Fruit fly (Drosophila melanogaster): ENCODE measurements around the gene Osi4.

Gene Osi4

dm6 chr3R:6215053-6215882 lies 6.3 kb downstream of the Osi4 start, which contains the start of gene Osi3 (continued):
- TF ChIP-seq CG5245 (GFP tag; optimal IDR thresholded peaks at IDR 0.05): no peak

DNA sequence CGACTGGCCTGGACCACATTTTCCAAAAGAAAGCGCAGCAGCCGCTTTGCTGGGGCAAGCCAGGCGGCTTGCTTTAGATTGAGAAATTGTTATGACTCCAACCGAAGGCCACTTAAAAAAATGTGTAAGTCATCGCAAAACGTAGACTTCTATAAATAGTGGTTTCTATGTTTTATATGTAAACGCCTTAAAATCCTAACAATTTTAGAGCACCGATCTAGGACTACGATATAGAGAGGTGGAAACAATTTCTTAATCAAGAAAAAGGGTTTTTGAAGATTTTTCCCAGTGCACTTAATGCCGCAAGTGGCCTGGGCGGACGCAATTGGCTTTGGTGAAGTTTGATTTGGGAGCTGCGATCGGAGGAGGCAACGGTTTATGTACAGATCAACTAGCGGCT lies 7.4 kb downstream of the Osi4 start:
- no peak for TF ChIP-seq Lhr (GFP tag; optimal IDR thresholded peaks at IDR 0.05)
- no peak for TF ChIP-seq maf-S (GFP tag; optimal IDR thresholded peaks at IDR 0.05)
- no peak for TF ChIP-seq cwo (GFP tag; optimal IDR thresholded peaks at IDR 0.05)
- peak; percentile 35 for TF ChIP-seq sens (GFP tag)
- no peak for TF ChIP-seq CG13296 (GFP tag; optimal IDR thresholded peaks at IDR 0.05)
- TF ChIP-seq p53 (GFP tag; optimal IDR thresholded peaks at IDR 0.05): no peak
- no peak for TF ChIP-seq CG15073 (GFP tag; optimal IDR thresholded peaks at IDR 0.05)
- TF ChIP-seq YL-1 (GFP tag; optimal IDR thresholded peaks at IDR 0.05): no peak
- TF ChIP-seq abd-A (tag; optimal IDR thresholded peaks at IDR 0.05): no peak
- TF ChIP-seq Blimp-1 (GFP tag; optimal IDR thresholded peaks at IDR 0.05): peak; percentile 2
- peak; percentile 8 for TF ChIP-seq CG11504 (tag; optimal IDR thresholded peaks at IDR 0.05)
- TF ChIP-seq Dip3 (GFP tag; optimal IDR thresholded peaks at IDR 0.05): no peak
- TF ChIP-seq CG30020 (tag; optimal IDR thresholded peaks at IDR 0.05): no peak
- TF ChIP-seq CG18011 (GFP tag; optimal IDR thresholded peaks at IDR 0.05): no peak
- no peak for TF ChIP-seq pb (GFP tag; optimal IDR thresholded peaks at IDR 0.05)
- peak; percentile 35 for TF ChIP-seq Sox102F (GFP tag; optimal IDR thresholded peaks at IDR 0.05)
- peak; percentile 79 for TF ChIP-seq Drgx (GFP tag; IDR thresholded peaks at IDR 0.05)
- TF ChIP-seq Bdp1 (GFP tag; optimal IDR thresholded peaks at IDR 0.05): no peak
- TF ChIP-seq Fer1 (GFP tag; optimal IDR thresholded peaks at IDR 0.05): no peak
- TF ChIP-seq CG7556 (GFP tag; optimal IDR thresholded peaks at IDR 0.05): no peak
- no peak for TF ChIP-seq CG8478 (optimal IDR thresholded peaks at IDR 0.05)
- no peak for TF ChIP-seq CG14014 (GFP tag; IDR thresholded peaks at IDR 0.05)
- TF ChIP-seq pfk (GFP tag; optimal IDR thresholded peaks at IDR 0.05): no peak
- no peak for TF ChIP-seq CG13123 (GFP tag; optimal IDR thresholded peaks at IDR 0.05)
- TF ChIP-seq gem (tag; optimal IDR thresholded peaks at IDR 0.05): peak; percentile 5
- TF ChIP-seq ATbp (GFP tag; optimal IDR thresholded peaks at IDR 0.05): peak; percentile 26
- TF ChIP-seq kah (GFP tag; optimal IDR thresholded peaks at IDR 0.05): no peak
- TF ChIP-seq psq (GFP tag; optimal IDR thresholded peaks at IDR 0.05): no peak
- TF ChIP-seq prd (optimal IDR thresholded peaks at IDR 0.05): no peak
- TF ChIP-seq prd (GFP tag; IDR thresholded peaks at IDR 0.05): 0 out of 3 replicates have a peak, but pooled peaks have one; percentile 5
- TF ChIP-seq Dek (tag; optimal IDR thresholded peaks at IDR 0.05): no peak
- no peak for TF ChIP-seq Awh (GFP tag; IDR thresholded peaks at IDR 0.05)
- no peak for TF ChIP-seq CG10959 (GFP tag; IDR thresholded peaks at IDR 0.05)
- no peak for TF ChIP-seq her (GFP tag; optimal IDR thresholded peaks at IDR 0.05)
- no peak for TF ChIP-seq gt (GFP tag; IDR thresholded peaks at IDR 0.05)
- no peak for TF ChIP-seq CG7786 (GFP tag; optimal IDR thresholded peaks at IDR 0.05)
- TF ChIP-seq ranshi (GFP tag; IDR thresholded peaks at IDR 0.05): no peak
- TF ChIP-seq fru (optimal IDR thresholded peaks at IDR 0.05): no peak
- no peak for TF ChIP-seq Kr (GFP tag; optimal IDR thresholded peaks at IDR 0.05)

- TF ChIP-seq Blimp-1 (GFP tag; optimal IDR thresholded peaks at IDR 0.05): peak; percentile 95
- peak in 1 of 2 experiments; percentile 9 for TF ChIP-seq Hr78 (GFP tag; optimal IDR thresholded peaks at IDR 0.05)
- TF ChIP-seq oc (tag; optimal IDR thresholded peaks at IDR 0.05): peak; percentile 23
- TF ChIP-seq kni (GFP tag; optimal IDR thresholded peaks at IDR 0.05): peak; percentile 65
- no peak for TF ChIP-seq ham (GFP tag; IDR thresholded peaks at IDR 0.05)
- no peak for TF ChIP-seq zen2 (GFP tag; IDR thresholded peaks at IDR 0.05; ENCODE audit: partially characterized antibody)
- no peak for TF ChIP-seq Mad (GFP tag; optimal IDR thresholded peaks at IDR 0.05)
- no peak for TF ChIP-seq cas (GFP tag; IDR thresholded peaks at IDR 0.05)
- TF ChIP-seq dimm (GFP tag; IDR thresholded peaks at IDR 0.05): no peak
- no peak for TF ChIP-seq sc (optimal IDR thresholded peaks at IDR 0.05)
- no peak for TF ChIP-seq sc (GFP tag; optimal IDR thresholded peaks at IDR 0.05)
- no peak for TF ChIP-seq Myb (GFP tag; optimal IDR thresholded peaks at IDR 0.05)
- TF ChIP-seq nerfin-2 (GFP tag; IDR thresholded peaks at IDR 0.05; ENCODE audit: partially characterized antibody): no peak
Measured at dm6 chr3R:6211041-6211377, 10.6 kb downstream of the Osi4 start.

Measured in whole organism, embryonic.